Worm (Caenorhabditis elegans) whole organism, young adult: Measurements from ENCODE around the gene fbxb-79.

ENCODE experiments used
- B0336.3 ChIP-seq: fragments of 200-800 bp; sonication (Bioruptor generic); IDR thresholded peaks from 2 replicates; pipeline ENCODE4 v1.3.6; 2022; ENCODE audit warnings: missing genetic modification characterization, missing compliant biosample characterization
- C06A6.2 ChIP-seq: fragments of 200-800 bp; sonication (Bioruptor generic); conservative IDR thresholded peaks from 2 replicates; pipeline ENCODE4 v1.3.6; 2022; ENCODE audit warnings: missing genetic modification characterization, missing compliant biosample characterization
- F10E7.11 ChIP-seq: sonication (generic microtip); optimal IDR thresholded peaks from 2 replicates; lab custom pipeline; 2017; ENCODE audit warnings: mild to moderate bottlenecking, missing genetic modification characterization, moderate library complexity, missing compliant biosample characterization
- F33H1.4 ChIP-seq: fragments of 200-800 bp; sonication (Bioruptor generic); IDR thresholded peaks from 2 replicates; pipeline ENCODE4 v1.3.6; 2022; ENCODE audit warnings: missing genetic modification reagents, missing genetic modification characterization, missing compliant biosample characterization
- F37B4.10 ChIP-seq: fragments of 200-800 bp; sonication (Bioruptor generic); IDR thresholded peaks from 2 replicates; pipeline ENCODE4 v1.3.6; 2022; ENCODE audit warnings: missing genetic modification characterization, missing compliant biosample characterization
- F55B11.4 ChIP-seq: sonication (generic microtip); optimal IDR thresholded peaks from 2 replicates; lab custom pipeline; 2016; ENCODE audit warnings: missing compliant biosample characterization, missing genetic modification characterization, borderline replicate concordance; ENCODE audit not compliant: insufficient read depth
- K11D2.4 ChIP-seq: fragments of 200-800 bp; sonication (Bioruptor generic); IDR thresholded peaks from 2 replicates; pipeline ENCODE4 v1.3.6; 2022; ENCODE audit warnings: missing genetic modification reagents, missing genetic modification characterization, missing compliant biosample characterization
- Y56A3A.18 ChIP-seq: fragments of 200-800 bp; sonication (Bioruptor generic); IDR thresholded peaks from 2 replicates; pipeline ENCODE4 v1.3.6; 2022; ENCODE audit warnings: missing genetic modification reagents, missing genetic modification characterization, missing compliant biosample characterization
- ZK185.1 ChIP-seq: sonication (generic microtip); optimal IDR thresholded peaks from 2 replicates; lab custom pipeline; 2016; ENCODE audit warnings: mild to moderate bottlenecking, missing genetic modification characterization, missing compliant biosample characterization; ENCODE audit not compliant: poor library complexity, severe bottlenecking
- akir-1 ChIP-seq: fragments of 200-800 bp; sonication (Bioruptor generic); optimal IDR thresholded peaks from 2 replicates; lab custom pipeline; 2018; ENCODE audit warnings: mild to moderate bottlenecking, missing genetic modification characterization, moderate library complexity, missing compliant biosample characterization
- aptf-3 ChIP-seq: fragments of 200-800 bp; sonication (Bioruptor generic); IDR thresholded peaks from 2 replicates; pipeline ENCODE4 v1.3.6; 2022; ENCODE audit warnings: missing genetic modification characterization, missing compliant biosample characterization
- atf-7 ChIP-seq: sonication (generic microtip); optimal IDR thresholded peaks from 2 replicates; lab custom pipeline; 2017; ENCODE audit warnings: mild to moderate bottlenecking, missing genetic modification characterization, missing compliant biosample characterization
- attf-5 ChIP-seq: fragments of 200-800 bp; sonication (Bioruptor generic); optimal IDR thresholded peaks from 2 replicates; lab custom pipeline; 2018; ENCODE audit warnings: mild to moderate bottlenecking, missing genetic modification characterization, missing compliant biosample characterization
- cebp-1 ChIP-seq, 2 experiments: fragments of 200-800 bp in 1 of 2; sonication (Bioruptor generic) in 1 of 2; sonication (generic microtip) in 1 of 2; IDR thresholded peaks in 1 of 2; optimal IDR thresholded peaks in 1 of 2; 2 replicates each; pipeline versions ENCODE4 v1.3.6 to Lab custom; 2017 to 2022; ENCODE audit warnings: missing compliant biosample characterization in 2 of 2, missing genetic modification characterization in 2 of 2, mild to moderate bottlenecking in 1 of 2, missing genetic modification reagents in 1 of 2, moderate library complexity in 1 of 2
- ceh-27 ChIP-seq: fragments of 200-800 bp; sonication (Bioruptor generic); optimal IDR thresholded peaks from 2 replicates; lab custom pipeline; 2018; ENCODE audit warnings: mild to moderate bottlenecking, missing genetic modification characterization, moderate library complexity, missing compliant biosample characterization
- ceh-58 ChIP-seq: fragments of 200-800 bp; sonication (Bioruptor generic); IDR thresholded peaks from 2 replicates; pipeline ENCODE4 v1.3.6; 2022; ENCODE audit warnings: missing genetic modification characterization, missing compliant biosample characterization
- dox-1 ChIP-seq: fragments of 200-800 bp; sonication (Bioruptor generic); IDR thresholded peaks from 2 replicates; pipeline ENCODE4 v1.3.6; 2022; ENCODE audit warnings: missing genetic modification reagents, missing genetic modification characterization, missing compliant biosample characterization
- dpl-1 ChIP-seq: fragments of 150-350 bp; optimal IDR thresholded peaks from 2 replicates; lab custom pipeline; 2014; ENCODE audit warnings: missing biosample characterization, missing genetic modification reagents, missing genetic modification characterization
- efl-1 ChIP-seq: fragments of 150-350 bp; optimal IDR thresholded peaks from 2 replicates; lab custom pipeline; 2014; ENCODE audit warnings: missing biosample characterization, missing genetic modification reagents, missing genetic modification characterization
- egl-18 ChIP-seq: fragments of 200-800 bp; sonication (Bioruptor generic); IDR thresholded peaks from 2 replicates; pipeline ENCODE4 v1.3.6; 2022; ENCODE audit warnings: missing genetic modification reagents, missing genetic modification characterization, missing compliant biosample characterization
- gei-17 ChIP-seq: fragments of 200-800 bp; sonication (Bioruptor generic); optimal IDR thresholded peaks from 2 replicates; lab custom pipeline; 2018; ENCODE audit warnings: mild to moderate bottlenecking, missing genetic modification characterization, missing compliant biosample characterization
- him-1 ChIP-seq: sonication (generic microtip); optimal IDR thresholded peaks from 2 replicates; lab custom pipeline; 2016; ENCODE audit warnings: missing genotype, missing genetic modification reagents, missing genetic modification characterization, missing compliant biosample characterization
- hlh-12 ChIP-seq: sonication (generic microtip); optimal IDR thresholded peaks from 2 replicates; lab custom pipeline; 2016; ENCODE audit warnings: missing genetic modification characterization, missing compliant biosample characterization
- hsf-1 ChIP-seq: fragments of 200-800 bp; sonication (Bioruptor generic); IDR thresholded peaks from 2 replicates; pipeline ENCODE4 v1.3.6; 2022; ENCODE audit warnings: missing genetic modification reagents, missing genetic modification characterization, missing compliant biosample characterization
- lin-35 ChIP-seq, 3 experiments: fragments of 150-350 bp in 2 of 3; sonication (generic microtip) in 1 of 3; optimal IDR thresholded peaks; 2 replicates each; lab custom pipeline; 2014 to 2018; ENCODE audit warnings: missing biosample characterization in 3 of 3, missing genetic modification characterization in 3 of 3, missing genetic modification reagents in 3 of 3
- lin-40 ChIP-seq: sonication (generic microtip); optimal IDR thresholded peaks from 2 replicates; lab custom pipeline; 2016; ENCODE audit warnings: missing genetic modification characterization, mild to moderate bottlenecking, missing compliant biosample characterization, missing genotype, missing genetic modification reagents
- lin-54 ChIP-seq: fragments of 200-800 bp; sonication (Bioruptor generic); optimal IDR thresholded peaks from 2 replicates; lab custom pipeline; 2018; ENCODE audit warnings: mild to moderate bottlenecking, missing genetic modification characterization, missing compliant biosample characterization
- lsl-1 ChIP-seq: fragments of 200-800 bp; sonication (Bioruptor generic); optimal IDR thresholded peaks from 2 replicates; lab custom pipeline; 2018; ENCODE audit warnings: mild to moderate bottlenecking, missing genetic modification characterization, moderate library complexity, missing compliant biosample characterization
- lsy-27 ChIP-seq: sonication (generic microtip); optimal IDR thresholded peaks from 2 replicates; lab custom pipeline; 2017; ENCODE audit warnings: missing genetic modification characterization, mild to moderate bottlenecking, missing compliant biosample characterization, antibody characterized with exemption, missing genotype, borderline replicate concordance; ENCODE audit not compliant: insufficient read depth
- madf-10 ChIP-seq: sonication (generic microtip); optimal IDR thresholded peaks from 2 replicates; lab custom pipeline; 2016; ENCODE audit warnings: mild to moderate bottlenecking, missing genetic modification characterization, missing compliant biosample characterization
- madf-3 ChIP-seq: fragments of 200-800 bp; sonication (Bioruptor generic); IDR thresholded peaks from 2 replicates; pipeline ENCODE4 v1.3.6; 2022; ENCODE audit warnings: missing genetic modification reagents, missing genetic modification characterization, missing compliant biosample characterization
- mcd-1 ChIP-seq: fragments of 200-800 bp; sonication (Bioruptor generic); IDR thresholded peaks from 2 replicates; pipeline ENCODE4 v1.3.6; 2022; ENCODE audit warnings: missing genetic modification reagents, missing genetic modification characterization, missing compliant biosample characterization
- nfyb-1 ChIP-seq: fragments of 200-800 bp; sonication (Bioruptor generic); IDR thresholded peaks from 2 replicates; pipeline ENCODE4 v1.3.6; 2022; ENCODE audit warnings: missing genetic modification reagents, missing genetic modification characterization, missing compliant biosample characterization
- nhr-80 ChIP-seq: sonication (generic microtip); optimal IDR thresholded peaks from 2 replicates; lab custom pipeline; 2016; ENCODE audit warnings: missing genetic modification characterization, missing compliant biosample characterization
- pbrm-1 ChIP-seq: fragments of 200-800 bp; sonication (Bioruptor generic); IDR thresholded peaks from 2 replicates; pipeline ENCODE4 v1.3.6; 2022; ENCODE audit warnings: missing genetic modification reagents, missing genetic modification characterization, missing compliant biosample characterization
- pha-4 ChIP-seq: fragments of 150-350 bp; sonication (generic microtip); optimal IDR thresholded peaks from 2 replicates; lab custom pipeline; 2014; ENCODE audit warnings: missing biosample characterization, missing genetic modification reagents, missing genetic modification characterization
- rcor-1 ChIP-seq: fragments of 200-800 bp; sonication (Bioruptor generic); IDR thresholded peaks from 2 replicates; pipeline ENCODE4 v1.3.6; 2022; ENCODE audit warnings: missing genetic modification reagents, missing genetic modification characterization, missing compliant biosample characterization
- repo-1 ChIP-seq: sonication (generic microtip); optimal IDR thresholded peaks from 2 replicates; lab custom pipeline; 2017; ENCODE audit warnings: mild to moderate bottlenecking, missing genetic modification characterization, missing compliant biosample characterization
- snpc-1.3 ChIP-seq: sonication (generic microtip); optimal IDR thresholded peaks from 2 replicates; lab custom pipeline; 2017; ENCODE audit warnings: missing genetic modification characterization, mild to moderate bottlenecking, missing compliant biosample characterization, antibody characterized with exemption, moderate library complexity, missing genotype, missing genetic modification reagents; ENCODE audit not compliant: insufficient read depth
- snpc-4 ChIP-seq, 5 experiments: fragments of 150-350 bp in 1 of 5; sonication (generic microtip) in 4 of 5; optimal IDR thresholded peaks; 2 replicates each; lab custom pipeline; 2014 to 2018; ENCODE audit warnings: missing genetic modification characterization in 5 of 5, missing biosample characterization in 3 of 5, antibody characterized with exemption in 2 of 5, mild to moderate bottlenecking in 2 of 5, missing compliant biosample characterization in 2 of 5, missing genotype in 2 of 5, moderate library complexity in 2 of 5, missing genetic modification reagents in 1 of 5
- tbp1 ChIP-seq: fragments of 200-800 bp; sonication (Bioruptor generic); optimal IDR thresholded peaks from 2 replicates; lab custom pipeline; 2018; ENCODE audit warnings: mild to moderate bottlenecking, missing genetic modification characterization, missing compliant biosample characterization
- ztf-18 ChIP-seq: sonication (generic microtip); optimal IDR thresholded peaks from 2 replicates; lab custom pipeline; 2016; ENCODE audit warnings: missing genotype, mild to moderate bottlenecking, missing genetic modification characterization, missing compliant biosample characterization
- ztf-26 ChIP-seq: sonication (generic microtip); optimal IDR thresholded peaks from 2 replicates; lab custom pipeline; 2017; ENCODE audit warnings: missing genetic modification characterization, missing compliant biosample characterization

Gene fbxb-79

DNA sequence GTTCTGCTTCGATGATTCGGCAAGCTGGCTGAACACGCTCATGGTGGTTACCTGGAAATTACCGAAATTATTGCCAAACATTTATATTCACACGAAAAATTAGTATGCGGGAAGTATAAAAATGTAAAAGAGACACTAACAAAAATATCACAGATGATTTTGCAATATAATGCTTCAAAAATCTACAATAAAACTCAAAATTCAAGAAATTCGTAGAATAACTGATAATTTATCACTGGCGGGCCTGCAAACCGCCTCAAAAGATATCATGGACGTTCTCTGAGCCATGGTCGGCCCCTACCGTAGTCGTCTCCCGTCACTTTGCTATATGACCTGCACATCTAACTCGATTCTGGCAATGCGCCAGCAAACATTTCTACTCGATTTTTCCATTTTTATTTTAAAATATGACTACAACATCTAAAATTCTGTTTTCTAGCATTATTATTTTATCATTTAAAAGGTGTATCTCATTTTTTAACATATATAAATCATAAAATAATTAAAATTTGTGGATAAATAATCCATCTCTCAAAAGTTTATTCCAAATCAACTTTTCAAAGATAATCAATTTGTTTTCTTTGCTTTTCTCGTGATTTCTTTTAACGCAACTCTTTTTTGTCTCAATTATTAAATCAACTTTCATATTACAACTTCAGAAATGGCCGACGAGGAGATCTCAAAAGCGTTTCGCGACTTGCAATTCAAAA lies 39.7 kb downstream of the fbxb-79 start, which contains the start of the genes F01G4.6 and pfd-1 (continued):
- TF ChIP-seq repo-1 (tag; lab: Kevin White, UChicago) (peak; percentile 37), egl-18 (GFP tag; lab: Robert Waterston, UW) (no peak), lin-54 (GFP tag; lab: Kevin White, UChicago) (peak; percentile 84), ztf-18 (tag; lab: Kevin White, UChicago) (peak; percentile 44), ceh-58 (no peak), mcd-1 (peak; percentile 85), rcor-1 (GFP tag; lab: Robert Waterston, UW) (peak; percentile 78; the same call in 1 of the 2 replicates), nfyb-1 (GFP tag; lab: Robert Waterston, UW) (peak; percentile 95), lin-40 (tag; lab: Kevin White, UChicago) (peak; percentile 85), lin-35 (GFP tag; optimal IDR thresholded peaks at IDR 0.05; lab: Kevin White, UChicago) (peak in 1 of 3 experiments; percentile 91), snpc-4 (GFP tag; optimal IDR thresholded peaks at IDR 0.05; lab: Kevin White, UChicago) (peak; percentile 18), snpc-4 (tag; optimal IDR thresholded peaks at IDR 0.05; lab: Kevin White, UChicago) (peak; percentile 39 to 68 (median 58)), F37B4.10 (GFP tag; lab: Robert Waterston, UW) (no peak), nhr-80 (tag; lab: Kevin White, UChicago) (peak; percentile 30), pha-4 (tag; lab: Kevin White, UChicago) (peak; percentile 69), pbrm-1 (peak; percentile 79), attf-5 (GFP tag; lab: Kevin White, UChicago) (peak; percentile 59), gei-17 (peak; percentile 53), madf-10 (peak; percentile 55), hsf-1 (GFP tag; lab: Robert Waterston, UW) (peak; percentile 86), cebp-1 (GFP tag; IDR thresholded peaks at IDR 0.05; lab: Robert Waterston, UW) (no peak), cebp-1 (tag; optimal IDR thresholded peaks at IDR 0.05; lab: Kevin White, UChicago) (peak; percentile 82), B0336.3 (GFP tag; lab: Robert Waterston, UW) (0 out of 2 replicates have a peak, but pooled peaks have one; percentile 64), tbp1 (GFP tag; lab: Kevin White, UChicago) (peak; percentile 69), C06A6.2 (GFP tag; lab: Robert Waterston, UW) (peak; percentile 87), madf-3 (GFP tag; lab: Robert Waterston, UW) (peak; percentile 74; the same call in 1 of the 2 replicates), Y56A3A.18 (peak; percentile 51; the same call in 1 of the 2 replicates), akir-1 (GFP tag; lab: Kevin White, UChicago) (no peak), ZK185.1 (tag; lab: Kevin White, UChicago) (peak; percentile 85), lsy-27 (tag; lab: Kevin White, UChicago) (no peak), F33H1.4 (GFP tag; lab: Robert Waterston, UW) (peak; percentile 94), atf-7 (tag; lab: Kevin White, UChicago) (peak; percentile 50), ztf-26 (peak; percentile 65), lsl-1 (GFP tag; lab: Kevin White, UChicago) (peak; percentile 80), efl-1 (GFP tag; lab: Kevin White, UChicago) (peak; percentile 50), dpl-1 (GFP tag; lab: Kevin White, UChicago) (peak; percentile 43), snpc-1.3 (tag; lab: Kevin White, UChicago) (peak; percentile 22), F55B11.4 (no peak), aptf-3 (GFP tag; lab: Robert Waterston, UW) (no peak), F10E7.11 (tag; lab: Kevin White, UChicago) (no peak), him-1 (tag; lab: Kevin White, UChicago) (no peak), hlh-12 (no peak), dox-1 (peak; percentile 52; the same call in 1 of the 2 replicates), ceh-27 (GFP tag; lab: Kevin White, UChicago) (peak; percentile 72), K11D2.4 (GFP tag; lab: Robert Waterston, UW) (peak; percentile 88)
